Worm (Caenorhabditis elegans): Measurements from ENCODE around the gene her-1.

ce11 chrV:9680260-9680659 is 16.6 kb upstream of the her-1 start:
- no peak for TF ChIP-seq ama-1 (optimal IDR thresholded peaks at IDR 0.05)
- no peak for TF ChIP-seq tbx-37 (GFP tag; conservative IDR thresholded peaks at IDR 0.05)
- TF ChIP-seq sea-1 (GFP tag; conservative IDR thresholded peaks at IDR 0.05): no peak
- TF ChIP-seq hnd-1 (tag; optimal IDR thresholded peaks at IDR 0.05): no peak
- TF ChIP-seq tbx-11 (GFP tag; IDR thresholded peaks at IDR 0.05): no peak
- TF ChIP-seq F13C5.2 (tag; optimal IDR thresholded peaks at IDR 0.05): no peak

All from whole organism, early embryonic.